Comparison of ENCODE assay signal across 3 worm cellular contexts in the genomic region with DNA sequence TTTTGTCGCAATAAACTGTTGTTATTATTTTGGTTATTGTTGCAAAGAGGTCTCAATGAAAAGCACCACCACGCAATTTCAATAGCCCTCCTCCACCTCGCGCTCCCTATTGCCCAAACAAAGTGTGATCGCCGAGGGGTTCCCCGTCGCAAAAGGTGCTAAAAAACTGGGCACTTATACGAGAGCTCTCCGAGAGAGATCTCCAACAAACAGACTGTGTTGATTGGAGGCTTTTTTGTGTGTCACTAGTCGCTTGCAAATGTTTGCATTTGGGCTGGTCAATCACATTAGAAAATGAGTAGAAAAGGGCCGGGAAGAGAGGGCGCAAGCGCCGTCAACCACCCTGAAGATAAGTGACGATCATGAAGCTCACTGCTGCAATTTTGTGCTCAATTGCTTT.
TF ChIP-seq lines count a peak whose summit lies in the region.

A gene (plus strand): TSS at position 301 of the 400 bp plus-strand sequence.

TF ChIP-seq in whole organism, L3 larva, 47 proteins besides CTCF, POLR2A, EP300 and RAD21:
- TF ChIP-seq tbx-2 (tag; optimal IDR thresholded peaks at IDR 0.05; lab: Kevin White, UChicago) = no peak
- no peak for TF ChIP-seq ZK546.5 (tag; optimal IDR thresholded peaks at IDR 0.05; lab: Kevin White, UChicago)
- TF ChIP-seq unc-39 (tag; optimal IDR thresholded peaks at IDR 0.05; lab: Kevin White, UChicago) = no peak
- no peak for TF ChIP-seq nhr-11 (tag; optimal IDR thresholded peaks at IDR 0.05; lab: Kevin White, UChicago)
- peak; percentile 39 for TF ChIP-seq pha-4 (tag; optimal IDR thresholded peaks at IDR 0.05; lab: Kevin White, UChicago)

TF ChIP-seq in whole organism, L4 larva, 104 proteins besides CTCF, POLR2A, EP300 and RAD21:
- TF ChIP-seq hmg-1.1 (GFP tag; IDR thresholded peaks at IDR 0.05; lab: Robert Waterston, UW) = no peak
- no peak for TF ChIP-seq nhr-42 (GFP tag; IDR thresholded peaks at IDR 0.05; lab: Robert Waterston, UW)
- 0 out of 2 replicates have a peak, but pooled peaks have one; percentile 8 for TF ChIP-seq F44E2.7 (GFP tag; IDR thresholded peaks at IDR 0.05; lab: Robert Waterston, UW)
- TF ChIP-seq zip-11 (GFP tag; IDR thresholded peaks at IDR 0.05; lab: Robert Waterston, UW) = no peak
TF ChIP-seq in whole organism, L4 larva: peak in this region for 1.

TF ChIP-seq in whole organism, late embryonic, 69 proteins besides CTCF, POLR2A, EP300 and RAD21:
- TF ChIP-seq tbx-2 (tag; optimal IDR thresholded peaks at IDR 0.05; lab: Kevin White, UChicago) (peak; percentile 2), elt-2 (tag; optimal IDR thresholded peaks at IDR 0.05; lab: Kevin White, UChicago) (no peak)
